Fruit fly (Drosophila melanogaster) S2 (cell line): ENCODE measurements around the gene car.

ENCODE experiments used
- CG8478 ChIP-seq: fragments of >200 bp; optimal IDR thresholded peaks from 2 replicates; lab custom pipeline; 2018
- CTCF ChIP-seq, 2 experiments: fragments of >200 bp; optimal IDR thresholded peaks; 2 replicates each; lab custom pipeline; 2018

Gene car

dm6 chrX:19605915-19606314, 40.1 kb downstream of the car start:
- TF ChIP-seq CG8478 (lab: Kevin White, UChicago): no peak
- no peak for TF ChIP-seq CTCF (optimal IDR thresholded peaks at IDR 0.05; lab: Kevin White, UChicago)

DNA sequence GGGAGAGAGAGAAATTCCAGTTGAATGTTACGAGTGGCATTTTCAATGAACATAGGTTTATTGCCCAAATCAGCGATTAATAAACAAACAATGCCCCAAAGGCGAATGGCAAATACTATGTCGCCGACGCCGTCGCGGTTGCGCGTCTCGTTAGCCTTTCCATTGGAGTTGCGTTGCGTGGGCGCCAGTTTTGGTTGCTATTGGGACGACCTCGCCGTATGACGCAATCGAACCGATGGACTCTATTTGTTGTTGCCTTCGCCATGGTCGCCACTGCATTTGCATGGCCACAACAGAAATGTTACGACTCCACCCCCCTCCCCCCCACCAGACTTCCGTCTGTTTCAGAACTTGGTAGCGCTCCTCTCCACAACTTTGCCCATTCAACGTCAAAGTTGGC, 40.7 kb downstream of the car start:
- TF ChIP-seq CG8478 (lab: Kevin White, UChicago) (no peak), CTCF (optimal IDR thresholded peaks at IDR 0.05; lab: Kevin White, UChicago) (no peak)

- TF ChIP-seq CG8478 (lab: Kevin White, UChicago) (no peak), CTCF (optimal IDR thresholded peaks at IDR 0.05; lab: Kevin White, UChicago) (no peak)
Measured at dm6 chrX:19606971-19607370, 41.2 kb downstream of the car start.

DNA sequence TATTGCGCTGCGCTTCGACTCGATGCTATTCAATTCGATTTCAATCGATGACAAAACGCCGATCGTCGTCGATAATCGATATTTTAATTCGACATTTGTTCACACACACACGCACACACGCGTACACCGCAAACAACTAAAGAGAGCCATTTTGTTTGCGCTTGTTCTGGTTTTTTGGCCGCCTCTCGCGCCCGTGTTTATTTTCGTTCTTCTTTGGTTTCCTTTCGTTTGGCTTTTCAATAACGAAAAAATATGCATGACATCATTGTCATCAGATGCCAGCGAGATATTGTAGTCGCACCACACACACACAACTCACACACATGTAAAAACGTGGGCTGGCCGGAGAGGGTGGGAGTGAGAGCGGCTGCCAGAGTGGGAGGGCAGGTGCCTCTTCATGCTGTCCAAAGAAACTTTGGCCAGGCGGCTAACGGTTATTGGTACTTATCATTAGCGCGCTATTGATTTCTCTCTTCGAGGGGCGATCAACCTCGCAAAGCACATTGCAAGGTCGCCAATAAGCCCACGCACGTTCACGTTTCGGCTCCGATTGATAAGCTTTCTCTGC, 42.3 kb downstream of the car start:
- TF ChIP-seq CTCF (optimal IDR thresholded peaks at IDR 0.05; lab: Kevin White, UChicago) (no peak), CG8478 (lab: Kevin White, UChicago) (no peak)

DNA sequence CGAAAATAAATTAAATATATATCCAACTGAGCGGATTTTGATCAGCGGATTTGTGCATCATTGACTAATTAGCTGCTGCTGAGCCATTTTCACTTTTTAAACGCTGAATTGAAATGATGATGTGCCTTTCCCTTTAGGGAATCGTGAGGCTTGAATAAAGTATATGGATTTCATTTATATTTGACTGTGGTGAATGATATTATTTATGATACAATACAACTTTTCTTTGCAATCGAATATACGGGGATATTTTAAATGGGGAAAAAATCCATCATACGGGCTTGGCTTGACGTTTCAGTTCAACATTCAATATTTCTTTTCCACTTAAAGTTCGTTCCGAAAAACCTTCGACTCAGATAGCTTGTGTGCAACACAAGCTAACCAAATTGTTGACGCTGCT, 45.4 kb downstream of the car start, which contains the start of the genes Shawn and Tyler:
Shawn (plus strand) TSS at position 301 of the 400 bp plus-strand sequence.
Tyler (plus strand) TSS at position 301 of the 400 bp plus-strand sequence.
- TF ChIP-seq CG8478 (lab: Kevin White, UChicago) (no peak), CTCF (optimal IDR thresholded peaks at IDR 0.05; lab: Kevin White, UChicago) (no peak)

- no peak for TF ChIP-seq CG8478 (lab: Kevin White, UChicago)
- TF ChIP-seq CTCF (optimal IDR thresholded peaks at IDR 0.05; lab: Kevin White, UChicago): no peak
Measured at dm6 chrX:19613473-19613872, 47.7 kb downstream of the car start.

- TF ChIP-seq CTCF (optimal IDR thresholded peaks at IDR 0.05; lab: Kevin White, UChicago): no peak
- TF ChIP-seq CG8478 (lab: Kevin White, UChicago): no peak
Measured at dm6 chrX:19615990-19616663, 50.3 kb downstream of the car start, which contains the start of gene CG14210. CG14210 (plus strand) TSS chrX:19616196.

DNA sequence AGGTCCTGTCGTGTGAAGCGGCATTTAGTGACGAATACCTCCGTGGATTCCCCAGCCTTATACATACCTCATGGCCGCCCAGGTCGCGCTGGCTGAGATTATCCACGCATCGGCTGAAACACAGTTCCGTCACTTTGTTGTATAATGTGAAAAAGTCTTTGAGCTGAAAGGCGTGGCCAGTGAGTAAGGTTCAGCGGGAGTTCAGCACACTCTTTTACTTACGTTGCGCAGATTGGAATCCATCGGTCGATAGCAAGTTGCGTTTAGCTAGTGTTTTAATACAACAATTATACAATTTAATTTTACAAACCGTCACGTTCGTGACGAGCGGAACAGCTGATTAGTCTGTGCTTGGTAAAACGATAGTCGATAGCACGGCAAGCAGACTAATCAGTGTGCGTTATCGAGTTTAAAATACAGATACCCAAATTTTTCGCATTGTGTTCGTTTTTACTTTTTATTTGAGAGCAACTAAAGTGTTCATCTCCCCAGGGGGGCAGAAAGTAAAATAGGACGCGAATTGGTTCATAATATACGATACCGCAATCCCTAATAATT, 52.4 kb downstream of the car start, which contains the start of the genes Pstk and Tim9b:
Pstk (minus strand) TSS at position 355 of the 558 bp plus-strand sequence.
Tim9b (minus strand) TSS at position 355 of the 558 bp plus-strand sequence.
- TF ChIP-seq CG8478 (lab: Kevin White, UChicago): no peak
- no peak for TF ChIP-seq CTCF (optimal IDR thresholded peaks at IDR 0.05; lab: Kevin White, UChicago)
